Worm (Caenorhabditis elegans): Measurements from ENCODE around the gene C09B9.1.
"Not testable (repeated sequence)": the region's sequence is repeated elsewhere in the genome, so short reads cannot be mapped to it uniquely, and the experiment has no call there.

Gene C09B9.1

DNA sequence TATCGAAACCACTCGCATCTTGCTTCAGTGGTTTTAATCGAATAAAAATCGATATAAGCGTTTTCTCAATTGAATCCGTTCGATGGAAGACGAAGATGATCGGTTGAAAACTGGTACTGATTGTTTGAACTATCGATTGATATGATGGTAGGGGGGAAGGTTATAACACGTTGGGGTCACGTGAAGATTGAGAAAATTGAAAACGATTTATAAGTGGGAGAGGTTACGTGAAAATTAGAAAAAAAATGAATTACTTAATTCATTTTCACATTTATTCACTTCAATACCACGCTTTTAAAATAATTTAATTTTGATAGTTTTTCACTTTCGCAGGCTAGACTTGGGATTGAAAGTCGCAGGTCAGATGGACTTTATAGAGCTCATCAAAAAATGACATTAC lies 23.4 kb downstream of the C09B9.1 start, which contains the start of gene C09B9.7:
Gene C09B9.7, minus strand, starts transcription at position 101 of the 400 bp plus-strand sequence.
- TF ChIP-seq rnt-1 (tag; optimal IDR thresholded peaks at IDR 0.05) (no peak), ama-1 (optimal IDR thresholded peaks at IDR 0.05) (no peak), irx-1 (tag; optimal IDR thresholded peaks at IDR 0.05) (no peak), egl-27 (tag; optimal IDR thresholded peaks at IDR 0.05) (no peak), swsn-7 (tag; optimal IDR thresholded peaks at IDR 0.05) (no peak), snpc-4 (tag; optimal IDR thresholded peaks at IDR 0.05) (no peak), unc-98 (GFP tag; IDR thresholded peaks at IDR 0.05) (no peak), nhr-20 (tag; optimal IDR thresholded peaks at IDR 0.05) (no peak), ceh-88 (GFP tag; IDR thresholded peaks at IDR 0.05) (no peak), nhr-71 (tag; optimal IDR thresholded peaks at IDR 0.05) (no peak), alr-1 (tag; optimal IDR thresholded peaks at IDR 0.05; ENCODE audit: borderline replicate concordance) (no peak), nhr-85 (tag) (no peak), dsc-1 (tag; optimal IDR thresholded peaks at IDR 0.05) (no peak), C04F5.9 (tag; optimal IDR thresholded peaks at IDR 0.05) (no peak), lir-3 (tag; optimal IDR thresholded peaks at IDR 0.05; ENCODE audit: poor library complexity) (no peak)

DNA sequence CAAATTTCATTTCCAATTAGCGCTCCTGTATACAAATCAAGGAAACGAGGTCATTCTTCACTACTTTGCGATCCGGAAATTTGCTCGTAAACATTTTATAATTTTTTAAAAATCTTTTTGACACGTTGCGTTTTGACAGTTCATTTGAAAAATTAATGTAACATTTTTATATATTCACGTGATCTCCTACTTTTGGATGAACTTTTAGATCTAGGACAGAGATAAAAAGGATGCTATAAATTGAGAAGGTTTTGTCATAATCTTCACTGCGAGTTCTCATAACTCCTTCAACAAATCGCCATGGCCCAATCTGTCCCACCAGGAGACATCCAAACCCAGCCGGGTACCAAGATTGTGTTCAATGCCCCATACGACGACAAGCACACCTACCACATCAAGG lies 24.7 kb downstream of the C09B9.1 start, which contains the start of gene msp-57:
Gene msp-57, plus strand, starts transcription at position 301 of the 400 bp plus-strand sequence.
- not testable (repeated sequence) for TF ChIP-seq jun-1 (tag; optimal IDR thresholded peaks at IDR 0.05); Y116A8C.19 (tag; optimal IDR thresholded peaks at IDR 0.05; ENCODE audit: borderline replicate concordance); pax-3 (tag; optimal IDR thresholded peaks at IDR 0.05)

ce11 chrIV:5063297-5063696 lies 25.7 kb downstream of the C09B9.1 start:
- TF ChIP-seq lin-14 (GFP tag; optimal IDR thresholded peaks at IDR 0.05) (peak; percentile 64), nhr-237 (tag; optimal IDR thresholded peaks at IDR 0.05) (no peak), xbp-1 (tag; optimal IDR thresholded peaks at IDR 0.05) (peak; percentile 5), rnt-1 (tag; optimal IDR thresholded peaks at IDR 0.05) (peak; percentile 16), mef-2 (tag; optimal IDR thresholded peaks at IDR 0.05) (no peak), nhr-90 (tag; optimal IDR thresholded peaks at IDR 0.05; ENCODE audit: poor library complexity) (peak; percentile 70), tbx-2 (tag; optimal IDR thresholded peaks at IDR 0.05) (no peak), elt-3 (tag; optimal IDR thresholded peaks at IDR 0.05) (peak in 1 of 6 experiments; percentile 5), nhr-71 (tag; optimal IDR thresholded peaks at IDR 0.05) (peak; percentile 43), dsc-1 (tag; optimal IDR thresholded peaks at IDR 0.05) (no peak), egl-27 (tag; optimal IDR thresholded peaks at IDR 0.05) (no peak), nhr-20 (tag; optimal IDR thresholded peaks at IDR 0.05) (peak; percentile 60), lin-35 (GFP tag; optimal IDR thresholded peaks at IDR 0.05) (peak in 1 of 2 experiments; percentile 4), lin-13 (GFP tag; optimal IDR thresholded peaks at IDR 0.05) (no peak), grh-1 (GFP tag; IDR thresholded peaks at IDR 0.05) (0 out of 2 replicates have a peak, but pooled peaks have one; percentile 34), aly-2 (tag; optimal IDR thresholded peaks at IDR 0.05) (peak; percentile 35), nhr-47 (tag; optimal IDR thresholded peaks at IDR 0.05) (peak; percentile 52), swsn-7 (tag; optimal IDR thresholded peaks at IDR 0.05) (peak; percentile 15), efl-1 (optimal IDR thresholded peaks at IDR 0.05) (peak in 1 of 2 experiments; percentile 12), efl-1 (GFP tag; optimal IDR thresholded peaks at IDR 0.05 in 1 of 2) (no peak), snpc-4 (tag; optimal IDR thresholded peaks at IDR 0.05) (peak; percentile 96), lin-15B (tag; optimal IDR thresholded peaks at IDR 0.05) (no peak), sup-37 (GFP tag; optimal IDR thresholded peaks at IDR 0.05) (no peak), nhr-77 (tag; optimal IDR thresholded peaks at IDR 0.05) (no peak), tlp-1 (tag; optimal IDR thresholded peaks at IDR 0.05) (no peak), nhr-19 (GFP tag; conservative IDR thresholded peaks at IDR 0.05) (peak; percentile 66), ztf-4 (tag; optimal IDR thresholded peaks at IDR 0.05) (no peak), nhr-85 (tag) (peak; percentile 75), fos-1 (tag; optimal IDR thresholded peaks at IDR 0.05) (peak; percentile 18)

Data from whole organism, L1 larva.